Worm (Caenorhabditis elegans): Measurements from ENCODE around the gene cal-3.

DNA sequence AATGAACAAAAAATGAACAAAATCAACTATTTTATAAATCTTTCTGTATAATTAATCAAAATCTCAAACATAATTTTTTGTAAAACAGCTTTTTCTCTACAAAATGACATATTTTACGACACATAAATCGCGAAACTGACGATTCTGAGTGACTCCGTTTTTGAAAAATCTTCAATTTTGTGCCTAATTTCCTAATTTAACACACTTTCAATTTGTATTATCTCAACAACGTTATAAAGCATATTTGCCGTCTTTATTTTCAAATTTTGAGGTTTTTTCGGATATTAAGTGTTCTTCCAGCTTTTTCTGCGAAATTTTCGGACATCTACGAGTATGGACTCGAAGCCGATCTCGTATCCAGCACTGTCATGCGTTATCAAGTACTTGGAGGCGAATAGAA lies 29.7 kb downstream of the cal-3 start, which contains the start of gene fbxc-47:
- no peak for TF ChIP-seq ceh-91 (GFP tag; IDR thresholded peaks at IDR 0.05)
- no peak for TF ChIP-seq unc-62 (GFP tag; optimal IDR thresholded peaks at IDR 0.05)
- no peak for TF ChIP-seq ztf-25 (GFP tag; IDR thresholded peaks at IDR 0.05)
- TF ChIP-seq let-526 (GFP tag; IDR thresholded peaks at IDR 0.05): no peak
- TF ChIP-seq Y67H2A.10 (GFP tag; conservative IDR thresholded peaks at IDR 0.05): no peak
- TF ChIP-seq mel-28 (tag; optimal IDR thresholded peaks at IDR 0.05; ENCODE audit: borderline replicate concordance): no peak
- TF ChIP-seq snpc-3.4 (tag; optimal IDR thresholded peaks at IDR 0.05): no peak
- no peak for TF ChIP-seq Y56A3A.18 (GFP tag; IDR thresholded peaks at IDR 0.05)
